Worm (Caenorhabditis elegans): ENCODE measurements around the gene dgtr-1.

dgtr-1 gene

DNA sequence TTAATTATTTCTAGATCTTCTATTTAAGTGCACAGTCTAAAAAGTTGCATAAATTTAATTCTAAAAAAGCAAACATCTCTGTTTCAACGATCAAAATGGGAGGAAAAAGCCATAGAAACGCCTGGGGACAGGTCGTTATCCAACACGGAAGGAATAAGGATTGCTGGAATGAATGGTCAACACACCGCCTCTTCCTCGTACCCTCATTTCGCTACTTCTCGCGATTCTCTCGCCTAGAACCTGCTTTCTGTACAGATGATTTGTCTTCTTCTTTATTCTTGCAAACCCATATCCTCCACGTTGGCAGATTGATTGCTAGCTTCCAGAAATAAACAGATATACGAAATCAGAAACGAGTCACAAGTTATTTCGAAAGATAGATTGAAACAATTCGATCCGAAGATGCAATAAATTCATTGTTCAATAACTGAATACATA is 18.0 kb downstream of the dgtr-1 start, which contains the start of gene dpy-11 (continued):
- TF ChIP-seq tlf-1 (GFP tag; optimal IDR thresholded peaks at IDR 0.05) (peak; percentile 64), cebp-2 (GFP tag; IDR thresholded peaks at IDR 0.05) (peak; percentile 78; the same call in 1 of the 2 replicates), tbp1 (GFP tag; optimal IDR thresholded peaks at IDR 0.05) (peak; percentile 51), attf-5 (GFP tag; optimal IDR thresholded peaks at IDR 0.05) (peak; percentile 23), attf-6 (GFP tag; IDR thresholded peaks at IDR 0.05) (no peak; the same call in 1 of the 2 replicates), F55B11.4 (tag; optimal IDR thresholded peaks at IDR 0.05; ENCODE audit: borderline replicate concordance, insufficient read depth) (no peak), snpc-3.4 (tag; optimal IDR thresholded peaks at IDR 0.05) (no peak), repo-1 (tag; optimal IDR thresholded peaks at IDR 0.05) (peak; percentile 93), D2030.7 (GFP tag; IDR thresholded peaks at IDR 0.05) (no peak), K11D2.4 (GFP tag; IDR thresholded peaks at IDR 0.05) (peak; percentile 58; the same call in 1 of the 2 replicates)

DNA sequence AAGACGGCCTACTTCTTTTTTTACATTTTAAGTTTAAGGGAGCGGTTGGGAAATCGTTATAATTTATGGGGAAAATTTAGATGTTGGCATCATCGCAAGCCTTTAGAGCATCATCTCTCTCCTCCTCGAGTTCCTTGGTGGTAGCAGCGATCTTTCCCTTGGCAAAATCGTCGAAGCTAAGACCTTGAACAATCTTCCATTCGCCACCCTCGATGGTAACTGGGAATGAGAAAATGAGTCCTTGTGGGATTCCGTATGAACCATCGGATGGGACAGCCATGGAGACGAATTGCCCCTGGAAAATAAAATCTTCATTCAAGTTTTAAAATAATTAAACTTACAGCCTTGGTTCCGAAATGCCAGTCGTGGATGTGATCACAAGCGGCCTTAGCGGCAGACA is 18.4 kb downstream of the dgtr-1 start:
- TF ChIP-seq B0261.1 (tag; optimal IDR thresholded peaks at IDR 0.05) (no peak), snpc-3.4 (tag; optimal IDR thresholded peaks at IDR 0.05) (no peak), egl-44 (GFP tag; IDR thresholded peaks at IDR 0.05) (no peak), pha-4 (tag; optimal IDR thresholded peaks at IDR 0.05) (peak; percentile 21), nfyb-1 (GFP tag; IDR thresholded peaks at IDR 0.05) (no peak), ZK185.1 (tag; optimal IDR thresholded peaks at IDR 0.05; ENCODE audit: poor library complexity, severe bottlenecking) (peak; percentile 59), ztf-26 (tag; optimal IDR thresholded peaks at IDR 0.05) (no peak), lir-1 (GFP tag; conservative IDR thresholded peaks at IDR 0.05) (no peak), zfh-2 (GFP tag; conservative IDR thresholded peaks at IDR 0.05) (no peak), sptf-2 (GFP tag; optimal IDR thresholded peaks at IDR 0.05) (no peak), let-526 (GFP tag; IDR thresholded peaks at IDR 0.05) (no peak), fkh-3 (tag; optimal IDR thresholded peaks at IDR 0.05) (no peak), hmg-1.2 (GFP tag; IDR thresholded peaks at IDR 0.05) (no peak), nhr-179 (tag; optimal IDR thresholded peaks at IDR 0.05) (no peak), attf-3 (GFP tag; conservative IDR thresholded peaks at IDR 0.05) (no peak), sea-2 (GFP tag; IDR thresholded peaks at IDR 0.05) (no peak), madf-10 (tag; optimal IDR thresholded peaks at IDR 0.05) (no peak), lag-1 (GFP tag; IDR thresholded peaks at IDR 0.05) (no peak), hlh-12 (tag; optimal IDR thresholded peaks at IDR 0.05) (no peak), sdz-38 (tag; optimal IDR thresholded peaks at IDR 0.05) (no peak), ccch-3 (GFP tag; optimal IDR thresholded peaks at IDR 0.05) (no peak), hmg-20 (GFP tag; IDR thresholded peaks at IDR 0.05) (peak; percentile 4; the same call in 1 of the 2 replicates), F39B2.1 (GFP tag; IDR thresholded peaks at IDR 0.05) (no peak), aptf-2 (GFP tag; conservative IDR thresholded peaks at IDR 0.05) (no peak), dox-1 (GFP tag; IDR thresholded peaks at IDR 0.05) (no peak), lsy-27 (tag; optimal IDR thresholded peaks at IDR 0.05; ENCODE audit: borderline replicate concordance, insufficient read depth) (no peak), D2030.7 (GFP tag; IDR thresholded peaks at IDR 0.05) (no peak), madf-3 (GFP tag; IDR thresholded peaks at IDR 0.05) (peak; percentile 55; the same call in 1 of the 2 replicates), ztf-3 (GFP tag; optimal IDR thresholded peaks at IDR 0.05) (no peak), K11D2.4 (GFP tag; IDR thresholded peaks at IDR 0.05) (no peak), zim-3 (tag; optimal IDR thresholded peaks at IDR 0.05) (no peak), B0336.3 (GFP tag; IDR thresholded peaks at IDR 0.05) (peak; percentile 37; the same call in 1 of the 2 replicates), lin-40 (tag; optimal IDR thresholded peaks at IDR 0.05) (no peak), gei-17 (GFP tag; optimal IDR thresholded peaks at IDR 0.05) (no peak), lin-35 (GFP tag; optimal IDR thresholded peaks at IDR 0.05) (no peak), lin-54 (GFP tag; optimal IDR thresholded peaks at IDR 0.05) (no peak), rcor-1 (GFP tag; IDR thresholded peaks at IDR 0.05) (no peak), ets-4 (GFP tag; optimal IDR thresholded peaks at IDR 0.05) (no peak), B0019.2 (GFP tag; conservative IDR thresholded peaks at IDR 0.05) (no peak), cebp-1 (GFP tag; IDR thresholded peaks at IDR 0.05) (no peak), cebp-1 (tag; optimal IDR thresholded peaks at IDR 0.05) (no peak)
